Fruit fly (Drosophila melanogaster): Measurements from ENCODE around the gene Ost48.

Ost48 gene

dm6 chrX:9110155-9110909 is 48.0 kb downstream of the Ost48 start:
- TF ChIP-seq CG14711 (tag; optimal IDR thresholded peaks at IDR 0.05) (no peak), ovo (GFP tag; optimal IDR thresholded peaks at IDR 0.05) (peak; percentile 72), tj (GFP tag; optimal IDR thresholded peaks at IDR 0.05) (peak; percentile 81)

- TF ChIP-seq CG7045 (GFP tag; optimal IDR thresholded peaks at IDR 0.05), result peak; percentile 9
- peak; percentile 27 for TF ChIP-seq CG14711 (tag; optimal IDR thresholded peaks at IDR 0.05)
- no peak for TF ChIP-seq CG12768 (GFP tag; optimal IDR thresholded peaks at IDR 0.05)
- peak; percentile 44 for TF ChIP-seq CG1620 (GFP tag; optimal IDR thresholded peaks at IDR 0.05)
- peak; percentile 33 for TF ChIP-seq Mnt (GFP tag; optimal IDR thresholded peaks at IDR 0.05)
- peak; percentile 16 for TF ChIP-seq tj (GFP tag; optimal IDR thresholded peaks at IDR 0.05)
- no peak for TF ChIP-seq CG7101 (tag; optimal IDR thresholded peaks at IDR 0.05)
- peak; percentile 1 for TF ChIP-seq CG11617 (GFP tag; optimal IDR thresholded peaks at IDR 0.05)
- TF ChIP-seq CG33017 (tag; optimal IDR thresholded peaks at IDR 0.05), result no peak
- no peak for TF ChIP-seq cnc (optimal IDR thresholded peaks at IDR 0.05)
- peak; percentile 21 for TF ChIP-seq Crg-1 (GFP tag; optimal IDR thresholded peaks at IDR 0.05)
- TF ChIP-seq pad (GFP tag; optimal IDR thresholded peaks at IDR 0.05), result peak; percentile 24
- TF ChIP-seq ovo (GFP tag; optimal IDR thresholded peaks at IDR 0.05), result peak; percentile 59
Observed at dm6 chrX:9109072-9109844, 49.1 kb downstream of the Ost48 start.

- TF ChIP-seq bab1 (GFP tag; optimal IDR thresholded peaks at IDR 0.05) (no peak), tj (GFP tag; optimal IDR thresholded peaks at IDR 0.05) (no peak), pad (GFP tag; optimal IDR thresholded peaks at IDR 0.05) (no peak), CG11617 (GFP tag; optimal IDR thresholded peaks at IDR 0.05) (no peak), CG33017 (tag; optimal IDR thresholded peaks at IDR 0.05) (no peak), cic (GFP tag; optimal IDR thresholded peaks at IDR 0.05) (peak; percentile 90), CG5204 (GFP tag; optimal IDR thresholded peaks at IDR 0.05) (no peak), ovo (GFP tag; optimal IDR thresholded peaks at IDR 0.05) (no peak)
Observed at dm6 chrX:9108387-9108786, 49.9 kb downstream of the Ost48 start, which contains the start of gene AP-1gamma. Gene AP-1gamma (plus strand): TSS chrX:9108691.
